Worm (Caenorhabditis elegans) whole organism, mixed stage, embryonic: Measurements from ENCODE around the gene T22F7.3.

ENCODE experiments used
- lsy-2 ChIP-seq: fragments of 150-350 bp; optimal IDR thresholded peaks from 2 replicates; lab custom pipeline; 2014; ENCODE audit warnings: missing biosample characterization, missing genetic modification characterization
- nhr-12 ChIP-seq: fragments of 150-350 bp; optimal IDR thresholded peaks from 2 replicates; lab custom pipeline; 2014; ENCODE audit warnings: missing biosample characterization, missing genetic modification characterization
- nhr-237 ChIP-seq: fragments of 150-350 bp; optimal IDR thresholded peaks from 2 replicates; lab custom pipeline; 2014; ENCODE audit warnings: missing biosample characterization, missing genetic modification characterization
- nhr-76 ChIP-seq: sonication (generic microtip); optimal IDR thresholded peaks from 2 replicates; lab custom pipeline; 2017; ENCODE audit warnings: missing biosample characterization, missing genetic modification characterization

- TF ChIP-seq nhr-76 (tag; lab: Kevin White, UChicago) = no peak
- TF ChIP-seq lsy-2 (tag; lab: Kevin White, UChicago) = no peak
- no peak for TF ChIP-seq nhr-237 (tag; lab: Kevin White, UChicago)
- no peak for TF ChIP-seq nhr-12 (tag; lab: Kevin White, UChicago)
Measured at ce11 chrIII:486077-486597, 37.7 kb downstream of the T22F7.3 start, which contains the start of gene nlp-32.
